Fruit fly (Drosophila melanogaster) whole organism, embryonic: ENCODE data around the gene thoc6.
A peak's percentile ranks its signal among the peaks of the same experiment; 100 is the strongest.

ENCODE experiments used
- BEAF-32 ChIP-seq: fragments of 200-800 bp; sonication (Bioruptor generic); optimal IDR thresholded peaks from 3 replicates; lab custom pipeline; 2017; ENCODE audit warnings: missing biosample characterization, missing genetic modification characterization, mild to moderate bottlenecking, moderate library complexity, missing genetic modification reagents
- Bteb2 ChIP-seq: fragments of 200-800 bp; sonication (Bioruptor generic); optimal IDR thresholded peaks from 2 replicates; lab custom pipeline; 2016; ENCODE audit warnings: missing biosample characterization, missing genetic modification characterization
- CG10147 ChIP-seq: fragments of 200-800 bp; sonication (Bioruptor generic); optimal IDR thresholded peaks from 2 replicates; lab custom pipeline; 2019; ENCODE audit warnings: missing biosample characterization, mild to moderate bottlenecking, missing genetic modification characterization, moderate library complexity
- CG10462 ChIP-seq: fragments of 200-800 bp; sonication (Bioruptor generic); optimal IDR thresholded peaks from 2 replicates; lab custom pipeline; 2016; ENCODE audit warnings: missing biosample characterization, missing genetic modification characterization
- CG12155 ChIP-seq: fragments of 200-800 bp; sonication (Bioruptor generic); optimal IDR thresholded peaks from 3 replicates; lab custom pipeline; 2016; ENCODE audit warnings: missing biosample characterization, missing genetic modification characterization
- CG14710 ChIP-seq: fragments of 200-800 bp; sonication (Bioruptor generic); optimal IDR thresholded peaks from 3 replicates; lab custom pipeline; 2019; ENCODE audit warnings: missing biosample characterization, mild to moderate bottlenecking, missing genetic modification characterization, moderate library complexity
- CG15696 ChIP-seq: fragments of 200-800 bp; sonication (Bioruptor generic); optimal IDR thresholded peaks from 2 replicates; lab custom pipeline; 2019; ENCODE audit warnings: missing biosample characterization, mild to moderate bottlenecking, missing genetic modification characterization, moderate library complexity
- CG1792 ChIP-seq: fragments of 200-800 bp; sonication (Bioruptor generic); optimal IDR thresholded peaks from 2 replicates; lab custom pipeline; 2016; ENCODE audit warnings: missing biosample characterization, missing genetic modification characterization
- CG30403 ChIP-seq: fragments of 200-800 bp; sonication (Bioruptor generic); optimal IDR thresholded peaks from 3 replicates; lab custom pipeline; 2016; ENCODE audit warnings: missing biosample characterization, missing genetic modification characterization
- CG33213 ChIP-seq: fragments of 200-800 bp; sonication (Bioruptor generic); optimal IDR thresholded peaks from 3 replicates; lab custom pipeline; 2016; ENCODE audit warnings: missing biosample characterization, missing genetic modification characterization
- CG34224 ChIP-seq: fragments of 200-800 bp; sonication (Bioruptor generic); IDR thresholded peaks from 3 replicates; pipeline ENCODE4 v1.3.6; 2022; ENCODE audit warnings: missing biosample characterization, missing genetic modification characterization; ENCODE audit not compliant: partially characterized antibody
- CG3995 ChIP-seq: fragments of 200-800 bp; sonication (Bioruptor generic); optimal IDR thresholded peaks from 3 replicates; lab custom pipeline; 2016; ENCODE audit warnings: missing biosample characterization, missing genetic modification characterization
- CG4328 ChIP-seq: fragments of 200-800 bp; sonication (Bioruptor generic); optimal IDR thresholded peaks from 3 replicates; lab custom pipeline; 2017; ENCODE audit warnings: missing biosample characterization, missing genetic modification reagents, missing genetic modification characterization
- CG4360 ChIP-seq: fragments of 200-800 bp; sonication (Bioruptor generic); IDR thresholded peaks from 2 replicates; pipeline ENCODE4 v1.3.6; 2022; ENCODE audit warnings: missing biosample characterization, missing genetic modification characterization
- CG4424 ChIP-seq: fragments of 200-800 bp; sonication (Bioruptor generic); optimal IDR thresholded peaks from 3 replicates; lab custom pipeline; 2016; ENCODE audit warnings: missing biosample characterization, missing genetic modification characterization
- CG4854 ChIP-seq: fragments of 200-800 bp; sonication (Bioruptor generic); optimal IDR thresholded peaks from 2 replicates; lab custom pipeline; 2016; ENCODE audit warnings: missing biosample characterization, missing genetic modification characterization, inconsistent platforms
- CG6689 ChIP-seq: fragments of 200-800 bp; sonication (Bioruptor generic); IDR thresholded peaks from 2 replicates; pipeline ENCODE4 v1.3.6; 2022; ENCODE audit warnings: missing biosample characterization, missing genetic modification characterization
- D19A ChIP-seq: fragments of 200-800 bp; optimal IDR thresholded peaks from 3 replicates; lab custom pipeline; 2019; ENCODE audit warnings: missing biosample characterization, mild to moderate bottlenecking, missing genetic modification characterization, moderate library complexity
- Dll ChIP-seq: fragments of 200-800 bp; sonication (Bioruptor generic); IDR thresholded peaks from 4 replicates; pipeline ENCODE4 v1.3.6; 2022; ENCODE audit warnings: missing biosample characterization, missing genetic modification characterization; ENCODE audit not compliant: partially characterized antibody
- Doc3 ChIP-seq: fragments of 200-800 bp; sonication (Bioruptor generic); IDR thresholded peaks from 3 replicates; pipeline ENCODE4 v1.3.6; 2022; ENCODE audit warnings: missing biosample characterization, missing genetic modification characterization; ENCODE audit not compliant: partially characterized antibody
- Dp ChIP-seq: fragments of 200-800 bp; sonication (Bioruptor generic); optimal IDR thresholded peaks from 2 replicates; lab custom pipeline; 2018; ENCODE audit warnings: missing biosample characterization, mild to moderate bottlenecking, missing genetic modification characterization, moderate library complexity
- Dref ChIP-seq: fragments of 200-800 bp; sonication (Bioruptor generic); IDR thresholded peaks from 2 replicates; pipeline ENCODE4 v1.3.6; 2022; ENCODE audit warnings: missing biosample characterization, missing genetic modification characterization
- Ets97D ChIP-seq: fragments of 200-800 bp; sonication (Bioruptor generic); optimal IDR thresholded peaks from 3 replicates; lab custom pipeline; 2016; ENCODE audit warnings: missing biosample characterization, missing genetic modification characterization
- Hsf ChIP-seq: fragments of 200-800 bp; sonication (Bioruptor generic); optimal IDR thresholded peaks from 3 replicates; lab custom pipeline; 2016; ENCODE audit warnings: missing biosample characterization, missing genetic modification characterization
- Lpt ChIP-seq: fragments of >200 bp; optimal IDR thresholded peaks from 2 replicates; lab custom pipeline; 2018; ENCODE audit warnings: missing biosample characterization, missing genetic modification characterization
- Neu2 ChIP-seq: fragments of 200-800 bp; sonication (Bioruptor generic); optimal IDR thresholded peaks from 3 replicates; lab custom pipeline; 2016; ENCODE audit warnings: missing biosample characterization, missing genetic modification characterization, borderline replicate concordance
- Pdp1 ChIP-seq, 2 experiments: fragments of 200-800 bp; sonication (Bioruptor generic); optimal IDR thresholded peaks; 3 replicates each; lab custom pipeline; 2016; ENCODE audit warnings: missing biosample characterization in 2 of 2, missing genetic modification characterization in 2 of 2, mild to moderate bottlenecking in 1 of 2, moderate library complexity in 1 of 2
- Scr ChIP-seq: fragments of 200-800 bp; sonication (Bioruptor generic); IDR thresholded peaks from 2 replicates; pipeline ENCODE4 v1.3.6; 2022; ENCODE audit warnings: missing biosample characterization, missing genetic modification characterization; ENCODE audit not compliant: partially characterized antibody
- Sox100B ChIP-seq: fragments of 200-800 bp; sonication (Bioruptor generic); optimal IDR thresholded peaks from 3 replicates; lab custom pipeline; 2018; ENCODE audit warnings: missing biosample characterization, mild to moderate bottlenecking, missing genetic modification characterization
- Stat92E ChIP-seq, 3 experiments: fragments of >200 bp in 2 of 3; fragments of 200-800 bp in 1 of 3; sonication (Bioruptor generic) in 1 of 3; optimal IDR thresholded peaks; 2 replicates each; lab custom pipeline; 2017 to 2019; ENCODE audit warnings: missing biosample characterization in 3 of 3, missing genetic modification characterization in 3 of 3, mild to moderate bottlenecking in 1 of 3, moderate library complexity in 1 of 3
- Tbp ChIP-seq: fragments of >200 bp; optimal IDR thresholded peaks from 2 replicates; lab custom pipeline; 2018; ENCODE audit warnings: missing biosample characterization, missing genetic modification characterization
- YL-1 ChIP-seq: fragments of 200-800 bp; sonication (Bioruptor generic); optimal IDR thresholded peaks from 3 replicates; lab custom pipeline; 2017; ENCODE audit warnings: missing biosample characterization, mild to moderate bottlenecking, missing genetic modification characterization
- amos ChIP-seq: fragments of 200-800 bp; sonication (Bioruptor generic); IDR thresholded peaks from 2 replicates; pipeline ENCODE4 v1.3.6; 2022; ENCODE audit warnings: missing biosample characterization, missing genetic modification characterization; ENCODE audit not compliant: partially characterized antibody
- bcd ChIP-seq: fragments of 200-800 bp; sonication (Bioruptor generic); optimal IDR thresholded peaks from 2 replicates; lab custom pipeline; 2017; ENCODE audit warnings: missing biosample characterization, mild to moderate bottlenecking, missing genetic modification characterization
- bigmax ChIP-seq: fragments of 200-800 bp; sonication (Bioruptor generic); optimal IDR thresholded peaks from 2 replicates; lab custom pipeline; 2018; ENCODE audit warnings: missing biosample characterization, mild to moderate bottlenecking, missing genetic modification characterization
- chm ChIP-seq: fragments of 200-800 bp; sonication (Bioruptor generic); IDR thresholded peaks from 2 replicates; pipeline ENCODE4 v1.3.6; 2022; ENCODE audit warnings: missing biosample characterization, missing genetic modification characterization
- ems ChIP-seq: fragments of 200-800 bp; sonication (Bioruptor generic); optimal IDR thresholded peaks from 3 replicates; lab custom pipeline; 2016; ENCODE audit warnings: missing biosample characterization, missing genetic modification characterization
- gsb ChIP-seq: fragments of 200-800 bp; sonication (Bioruptor generic); IDR thresholded peaks from 2 replicates; pipeline ENCODE4 v1.3.6; 2022; ENCODE audit warnings: missing biosample characterization, missing genetic modification characterization
- gsb-n ChIP-seq: fragments of 200-800 bp; sonication (Bioruptor generic); optimal IDR thresholded peaks from 3 replicates; lab custom pipeline; 2018; ENCODE audit warnings: missing biosample characterization, mild to moderate bottlenecking, missing genetic modification characterization
- hkb ChIP-seq, 2 experiments: fragments of 200-800 bp in 1 of 2; fragments of >200 bp in 1 of 2; sonication (Bioruptor generic) in 1 of 2; IDR thresholded peaks in 1 of 2; optimal IDR thresholded peaks in 1 of 2; 2 replicates each; pipeline versions ENCODE4 v1.3.6 to Lab custom; 2017 to 2022; ENCODE audit warnings: missing biosample characterization in 1 of 2, missing genetic modification characterization in 1 of 2
- maf-S ChIP-seq: fragments of 200-800 bp; sonication (Bioruptor generic); optimal IDR thresholded peaks from 2 replicates; lab custom pipeline; 2016; ENCODE audit warnings: missing biosample characterization, missing genetic modification characterization
- psq ChIP-seq: fragments of 200-800 bp; sonication (Bioruptor generic); optimal IDR thresholded peaks from 2 replicates; lab custom pipeline; 2017; ENCODE audit warnings: missing biosample characterization, missing genetic modification characterization
- pum ChIP-seq: fragments of 200-800 bp; sonication (Bioruptor generic); optimal IDR thresholded peaks from 2 replicates; lab custom pipeline; 2016; ENCODE audit warnings: missing biosample characterization, missing genetic modification characterization
- sim ChIP-seq: fragments of 200-800 bp; sonication (Bioruptor generic); IDR thresholded peaks from 2 replicates; pipeline ENCODE4 v1.3.6; 2022; ENCODE audit warnings: missing biosample characterization, missing genetic modification characterization
- sna ChIP-seq: fragments of 200-800 bp; sonication (Bioruptor generic); IDR thresholded peaks from 2 replicates; pipeline ENCODE4 v1.3.6; 2022; ENCODE audit warnings: missing biosample characterization, missing genetic modification characterization; ENCODE audit not compliant: partially characterized antibody
- wdn ChIP-seq: fragments of 200-800 bp; sonication (Bioruptor generic); IDR thresholded peaks from 2 replicates; pipeline ENCODE4 v1.3.6; 2022; ENCODE audit warnings: missing biosample characterization, missing genetic modification characterization
- zen ChIP-seq: fragments of 200-800 bp; sonication (Bioruptor generic); optimal IDR thresholded peaks from 3 replicates; lab custom pipeline; 2018; ENCODE audit warnings: missing biosample characterization, mild to moderate bottlenecking, missing genetic modification characterization, moderate library complexity

The thoc6 gene

dm6 chr3L:12145709-12146694, 47.5 kb downstream of the thoc6 start, which contains the start of the genes eIF3l and Nrx-IV (continued):
- TF ChIP-seq sim = no peak
- 0 out of 2 replicates have a peak, but pooled peaks have one; percentile 6 for TF ChIP-seq CG4360
- TF ChIP-seq CG14710 = peak; percentile 60
- peak; percentile 59; the same call in 2 of the 3 replicates for TF ChIP-seq Doc3
- TF ChIP-seq Dref (GFP tag; lab: Robert Waterston, UW) = peak; percentile 63
- peak; percentile 88 for TF ChIP-seq bigmax
- peak; percentile 41; the same call in 1 of the 2 replicates for TF ChIP-seq sna (GFP tag; lab: Robert Waterston, UW)
- no peak for TF ChIP-seq CG10462
- no peak for TF ChIP-seq CG4424
- no peak for TF ChIP-seq ems (GFP tag; lab: Kevin White, UChicago)
- TF ChIP-seq Dp (GFP tag; lab: Kevin White, UChicago) = peak; percentile 5
- TF ChIP-seq Bteb2 = peak; percentile 1
- TF ChIP-seq CG10147 (GFP tag; lab: Kevin White, UChicago) = no peak
- no peak for TF ChIP-seq gsb-n (tag; lab: Kevin White, UChicago)
- no peak for TF ChIP-seq maf-S (GFP tag; lab: Kevin White, UChicago)
- TF ChIP-seq CG1792 (GFP tag; lab: Kevin White, UChicago) = no peak
- TF ChIP-seq Scr (GFP tag; lab: Robert Waterston, UW) = peak; percentile 80
- no peak for TF ChIP-seq Pdp1 (GFP tag; optimal IDR thresholded peaks at IDR 0.05; lab: Kevin White, UChicago)
- TF ChIP-seq Stat92E (GFP tag; optimal IDR thresholded peaks at IDR 0.05; lab: Kevin White, UChicago) = no peak
- TF ChIP-seq pum (GFP tag; lab: Kevin White, UChicago) = no peak
- no peak for TF ChIP-seq CG6689 (GFP tag; lab: Robert Waterston, UW)
- TF ChIP-seq Lpt (GFP tag; lab: Kevin White, UChicago) = no peak
- peak; percentile 14 for TF ChIP-seq Ets97D (GFP tag; lab: Kevin White, UChicago)
- TF ChIP-seq CG30403 (GFP tag; lab: Kevin White, UChicago) = peak; percentile 14
- TF ChIP-seq Neu2 = no peak
- no peak for TF ChIP-seq psq (GFP tag; lab: Kevin White, UChicago)
- no peak for TF ChIP-seq CG15696 (tag; lab: Kevin White, UChicago)
- peak; percentile 88 for TF ChIP-seq BEAF-32 (GFP tag; lab: Kevin White, UChicago)
- no peak for TF ChIP-seq bcd
- peak; percentile 57 for TF ChIP-seq YL-1
- no peak for TF ChIP-seq gsb (GFP tag; lab: Robert Waterston, UW)
- TF ChIP-seq zen (tag; lab: Kevin White, UChicago) = no peak
- no peak for TF ChIP-seq hkb (optimal IDR thresholded peaks at IDR 0.05; lab: Kevin White, UChicago)
- no peak for TF ChIP-seq hkb (GFP tag; IDR thresholded peaks at IDR 0.05; lab: Robert Waterston, UW)
- TF ChIP-seq wdn = no peak
- TF ChIP-seq CG12155 (GFP tag; lab: Kevin White, UChicago) = peak; percentile 32
- TF ChIP-seq Tbp (GFP tag; lab: Kevin White, UChicago) = no peak
- no peak for TF ChIP-seq CG4328 (GFP tag; lab: Kevin White, UChicago)
- TF ChIP-seq CG4854 (GFP tag; lab: Kevin White, UChicago) = no peak
- no peak for TF ChIP-seq D19A (tag; lab: Kevin White, UChicago)
- TF ChIP-seq Dll (GFP tag; lab: Robert Waterston, UW) = peak; percentile 83
- peak; percentile 64 for TF ChIP-seq amos (GFP tag; lab: Robert Waterston, UW)
- peak; percentile 18 for TF ChIP-seq CG33213
- peak; percentile 41; the same call in 2 of the 3 replicates for TF ChIP-seq CG34224 (GFP tag; lab: Robert Waterston, UW)
- TF ChIP-seq CG3995 = peak; percentile 69
- no peak for TF ChIP-seq Hsf (GFP tag; lab: Kevin White, UChicago)
- TF ChIP-seq chm (GFP tag; lab: Robert Waterston, UW) = no peak
- TF ChIP-seq Sox100B (GFP tag; lab: Kevin White, UChicago) = no peak
